Worm (Caenorhabditis elegans): Measurements from ENCODE around the gene cnc-11.

The cnc-11 gene

ce11 chrV:1466949-1467348 lies 24.8 kb downstream of the cnc-11 start (continued):
- TF ChIP-seq aha-1 (tag) = no peak
- no peak for TF ChIP-seq spr-3 (GFP tag; optimal IDR thresholded peaks at IDR 0.05)
- TF ChIP-seq unc-39 (tag; optimal IDR thresholded peaks at IDR 0.05) = no peak
- no peak for TF ChIP-seq nhr-42 (GFP tag; IDR thresholded peaks at IDR 0.05)
- no peak for TF ChIP-seq daf-19 (GFP tag; conservative IDR thresholded peaks at IDR 0.05)
- TF ChIP-seq dpl-1 (GFP tag; optimal IDR thresholded peaks at IDR 0.05) = no peak
- TF ChIP-seq arid-1 (GFP tag; conservative IDR thresholded peaks at IDR 0.05) = no peak
- no peak for TF ChIP-seq nhr-10 (tag; optimal IDR thresholded peaks at IDR 0.05)
- no peak for TF ChIP-seq ztf-11 (tag; optimal IDR thresholded peaks at IDR 0.05)
- peak in 1 of 2 experiments; percentile 38 for TF ChIP-seq unc-62 (GFP tag; optimal IDR thresholded peaks at IDR 0.05 in 1 of 2)
- no peak for TF ChIP-seq unc-62 (tag; optimal IDR thresholded peaks at IDR 0.05)
- no peak for TF ChIP-seq lin-39 (tag; optimal IDR thresholded peaks at IDR 0.05)
- no peak for TF ChIP-seq nhr-41 (GFP tag; IDR thresholded peaks at IDR 0.05)
- no peak for TF ChIP-seq Y5F2A.4 (GFP tag; optimal IDR thresholded peaks at IDR 0.05)
- TF ChIP-seq lin-13 (GFP tag; optimal IDR thresholded peaks at IDR 0.05) = no peak
- peak; percentile 43 for TF ChIP-seq dve-1 (tag; optimal IDR thresholded peaks at IDR 0.05; ENCODE audit: insufficient read depth)

DNA sequence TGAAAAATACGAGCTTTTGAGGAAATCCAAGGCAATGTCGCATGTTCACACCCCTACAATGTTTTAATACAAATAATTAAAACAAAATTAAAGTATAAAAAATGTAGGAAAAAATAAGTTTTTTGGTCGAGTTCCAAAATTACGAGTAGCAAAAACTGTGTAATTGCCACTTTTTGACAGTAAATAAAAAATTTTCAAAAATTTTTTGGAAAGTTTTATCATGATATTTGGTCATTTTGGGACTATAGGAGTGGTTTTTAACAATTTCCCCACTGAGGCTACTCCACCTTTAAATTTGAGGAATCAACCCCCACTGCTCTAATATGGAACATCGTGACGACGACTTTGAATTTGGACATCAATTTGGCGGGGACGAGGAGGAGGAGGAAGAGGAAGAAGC lies 25.3 kb downstream of the cnc-11 start, which contains the start of gene gid-8:
Gene gid-8 (plus strand): TSS at position 301 of the 400 bp plus-strand sequence.
- TF ChIP-seq mxl-3 (GFP tag; optimal IDR thresholded peaks at IDR 0.05) (no peak), arid-1 (GFP tag; conservative IDR thresholded peaks at IDR 0.05) (no peak), T26A8.4 (GFP tag; IDR thresholded peaks at IDR 0.05) (no peak), zip-2 (tag; optimal IDR thresholded peaks at IDR 0.05) (no peak), lim-7 (GFP tag; IDR thresholded peaks at IDR 0.05) (no peak), snpc-4 (tag; optimal IDR thresholded peaks at IDR 0.05) (no peak), aly-2 (tag; optimal IDR thresholded peaks at IDR 0.05) (no peak), nhr-237 (tag; optimal IDR thresholded peaks at IDR 0.05) (no peak), lin-13 (GFP tag; optimal IDR thresholded peaks at IDR 0.05) (no peak), pha-4 (GFP tag; IDR thresholded peaks at IDR 0.05) (no peak), pha-4 (tag; optimal IDR thresholded peaks at IDR 0.05) (no peak), ces-1 (GFP tag; optimal IDR thresholded peaks at IDR 0.05) (no peak), rbr-2 (tag; optimal IDR thresholded peaks at IDR 0.05) (no peak), egl-43 (GFP tag; IDR thresholded peaks at IDR 0.05) (no peak), R02D3.7 (tag; optimal IDR thresholded peaks at IDR 0.05) (no peak), ceh-32 (tag; optimal IDR thresholded peaks at IDR 0.05; ENCODE audit: poor library complexity) (no peak), ceh-20 (GFP tag; IDR thresholded peaks at IDR 0.05) (no peak), madf-5 (GFP tag; IDR thresholded peaks at IDR 0.05) (no peak), duxl-1 (tag; optimal IDR thresholded peaks at IDR 0.05; ENCODE audit: poor library complexity) (no peak)

- TF ChIP-seq zip-2 (tag; optimal IDR thresholded peaks at IDR 0.05) = no peak
- TF ChIP-seq F49E8.2 (tag; optimal IDR thresholded peaks at IDR 0.05; ENCODE audit: borderline replicate concordance) = no peak
- TF ChIP-seq ceh-20 (GFP tag; IDR thresholded peaks at IDR 0.05) = no peak
- TF ChIP-seq nhr-42 (GFP tag; IDR thresholded peaks at IDR 0.05) = no peak
- TF ChIP-seq ceh-28 (tag; optimal IDR thresholded peaks at IDR 0.05) = no peak
- TF ChIP-seq aha-1 (tag) = peak; percentile 91
- TF ChIP-seq mep-1 (tag; optimal IDR thresholded peaks at IDR 0.05) = no peak
Observed at ce11 chrV:1468905-1469304, 26.8 kb downstream of the cnc-11 start.

DNA sequence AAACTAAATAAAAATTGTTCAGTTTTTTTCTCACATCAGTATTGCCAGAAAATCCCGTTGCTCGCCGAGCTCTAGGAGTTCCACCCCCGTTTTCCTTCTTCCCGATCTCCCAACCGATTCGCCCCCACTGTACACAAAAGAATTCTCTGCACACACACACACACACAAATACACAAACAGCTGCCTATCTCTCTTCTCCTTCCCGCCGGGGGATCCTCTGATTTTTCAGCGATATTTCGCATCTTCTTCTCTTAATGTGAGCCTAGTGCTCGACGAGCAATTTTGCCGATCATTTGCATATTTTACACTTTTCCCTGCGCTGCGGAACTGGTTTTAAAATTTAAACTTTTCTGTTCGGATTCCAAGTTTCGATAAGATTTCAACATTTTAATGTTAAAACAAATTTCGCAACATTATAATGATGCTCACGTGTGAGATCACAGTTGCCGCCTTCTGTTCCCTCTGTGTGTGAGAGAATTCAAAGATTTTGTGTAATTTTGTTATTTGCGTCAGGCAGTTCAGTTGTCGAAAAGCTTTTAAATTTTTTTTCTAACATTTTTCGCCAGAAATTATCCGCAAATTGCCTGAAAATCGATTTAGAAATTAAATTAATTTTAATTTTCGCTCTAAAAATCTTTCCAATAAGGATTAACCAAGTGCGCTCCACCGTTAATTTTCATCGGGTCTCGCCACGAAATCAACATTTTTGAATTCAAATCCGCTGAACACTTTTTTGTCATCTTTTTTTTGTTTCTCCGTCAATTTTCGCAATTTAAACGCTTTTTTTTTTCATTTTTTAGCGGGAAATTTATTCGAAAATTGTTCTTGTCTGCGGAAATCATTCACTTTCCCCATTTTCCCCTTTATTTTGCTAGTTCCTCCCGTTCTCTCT lies 29.2 kb downstream of the cnc-11 start:
- no peak for TF ChIP-seq madf-9 (GFP tag; conservative IDR thresholded peaks at IDR 0.05)
- no peak for TF ChIP-seq dmd-9 (GFP tag; IDR thresholded peaks at IDR 0.05)
- TF ChIP-seq Y75B8A.6 (GFP tag; IDR thresholded peaks at IDR 0.05) = no peak
- TF ChIP-seq dve-1 (tag; optimal IDR thresholded peaks at IDR 0.05; ENCODE audit: insufficient read depth) = peak; percentile 85
- no peak for TF ChIP-seq T26A8.4 (GFP tag; IDR thresholded peaks at IDR 0.05)
- 0 out of 2 replicates have a peak, but pooled peaks have one; percentile 41 for TF ChIP-seq lim-7 (GFP tag; IDR thresholded peaks at IDR 0.05)
- TF ChIP-seq nhr-25 (tag; optimal IDR thresholded peaks at IDR 0.05; ENCODE audit: borderline replicate concordance, insufficient read depth) = no peak
- TF ChIP-seq mdl-1 (tag; optimal IDR thresholded peaks at IDR 0.05) = peak in 1 of 2 experiments; percentile 31
- TF ChIP-seq nhr-237 (tag; optimal IDR thresholded peaks at IDR 0.05) = no peak
- no peak for TF ChIP-seq ztf-11 (tag; optimal IDR thresholded peaks at IDR 0.05)
- TF ChIP-seq set-16 (GFP tag; IDR thresholded peaks at IDR 0.05) = no peak
- peak; percentile 17 for TF ChIP-seq nhr-11 (tag; optimal IDR thresholded peaks at IDR 0.05)
- TF ChIP-seq Y5F2A.4 (GFP tag; optimal IDR thresholded peaks at IDR 0.05) = no peak
- TF ChIP-seq php-3 (GFP tag; IDR thresholded peaks at IDR 0.05) = no peak
- no peak for TF ChIP-seq gei-8 (GFP tag; optimal IDR thresholded peaks at IDR 0.05)
- no peak for TF ChIP-seq lin-39 (tag; optimal IDR thresholded peaks at IDR 0.05)

Measured in whole organism, L4 larva.